Worm (Caenorhabditis elegans) whole organism, L1 larva: ENCODE data around the gene pck-1.
A peak's percentile ranks its signal among the peaks of the same experiment; 100 is the strongest.

Source experiments
- C04F5.9 ChIP-seq: sonication (generic microtip); optimal IDR thresholded peaks from 2 replicates; lab custom pipeline; 2016; ENCODE audit warnings: missing genetic modification characterization, missing compliant biosample characterization
- C34B4.2 ChIP-seq: sonication (generic microtip); optimal IDR thresholded peaks from 2 replicates; lab custom pipeline; 2017; ENCODE audit warnings: mild to moderate bottlenecking, missing genetic modification characterization, missing compliant biosample characterization
- Y116A8C.19 ChIP-seq: sonication (generic microtip); optimal IDR thresholded peaks from 2 replicates; lab custom pipeline; 2016; ENCODE audit warnings: missing compliant biosample characterization, missing genetic modification characterization, borderline replicate concordance
- aha-1 ChIP-seq: fragments of 150-350 bp; optimal IDR thresholded peaks from 2 replicates; lab custom pipeline; 2014; ENCODE audit warnings: missing biosample characterization, missing genetic modification characterization
- alr-1 ChIP-seq: fragments of 200-800 bp; sonication (Bioruptor generic); optimal IDR thresholded peaks from 2 replicates; lab custom pipeline; 2018; ENCODE audit warnings: borderline replicate concordance, mild to moderate bottlenecking, missing genetic modification characterization, missing compliant biosample characterization
- ama-1 ChIP-seq: fragments of 150-350 bp; optimal IDR thresholded peaks from 2 replicates; lab custom pipeline; 2014
- blmp-1 ChIP-seq: fragments of 150-350 bp; optimal IDR thresholded peaks from 2 replicates; lab custom pipeline; 2014; ENCODE audit warnings: missing biosample characterization, missing genetic modification characterization
- ceh-63 ChIP-seq: fragments of 200-800 bp; sonication (Bioruptor generic); optimal IDR thresholded peaks from 2 replicates; lab custom pipeline; 2018; ENCODE audit warnings: mild to moderate bottlenecking, missing genetic modification characterization, missing compliant biosample characterization
- ceh-88 ChIP-seq: fragments of 200-800 bp; sonication (Bioruptor generic); IDR thresholded peaks from 2 replicates; pipeline ENCODE4 v1.3.6; 2022; ENCODE audit warnings: missing genetic modification characterization, missing compliant biosample characterization
- ceh-90 ChIP-seq: sonication (generic microtip); optimal IDR thresholded peaks from 2 replicates; lab custom pipeline; 2016; ENCODE audit warnings: missing genetic modification characterization, missing compliant biosample characterization
- ces-1 ChIP-seq: fragments of 150-350 bp; optimal IDR thresholded peaks from 2 replicates; lab custom pipeline; 2014; ENCODE audit warnings: missing biosample characterization, missing genetic modification reagents, missing genetic modification characterization
- dpl-1 ChIP-seq, 3 experiments: fragments of 150-350 bp in 2 of 3; sonication (generic microtip) in 1 of 3; optimal IDR thresholded peaks; 2 replicates each; lab custom pipeline; 2014 to 2017; ENCODE audit warnings: missing biosample characterization in 3 of 3, missing genetic modification characterization in 3 of 3, missing genetic modification reagents in 3 of 3
- dsc-1 ChIP-seq: sonication (generic microtip); optimal IDR thresholded peaks from 2 replicates; lab custom pipeline; 2016; ENCODE audit warnings: mild to moderate bottlenecking, missing genetic modification characterization, missing compliant biosample characterization
- ets-5 ChIP-seq: fragments of 200-800 bp; sonication (Bioruptor generic); IDR thresholded peaks from 2 replicates; pipeline ENCODE4 v1.3.6; 2022; ENCODE audit warnings: missing genetic modification characterization, missing compliant biosample characterization
- fkh-10 ChIP-seq: sonication (generic microtip); optimal IDR thresholded peaks from 2 replicates; lab custom pipeline; 2017; ENCODE audit warnings: missing biosample characterization, missing genetic modification reagents, missing genetic modification characterization
- fkh-8 ChIP-seq: sonication (generic microtip); optimal IDR thresholded peaks from 2 replicates; lab custom pipeline; 2016; ENCODE audit warnings: mild to moderate bottlenecking, missing genetic modification characterization, missing compliant biosample characterization
- hlh-4 ChIP-seq: sonication (generic microtip); optimal IDR thresholded peaks from 2 replicates; lab custom pipeline; 2016; ENCODE audit warnings: mild to moderate bottlenecking, missing genetic modification characterization, missing compliant biosample characterization
- hpl-2 ChIP-seq: fragments of 150-350 bp; optimal IDR thresholded peaks from 2 replicates; lab custom pipeline; 2014; ENCODE audit warnings: missing biosample characterization, missing genetic modification reagents, missing genetic modification characterization
- lin-13 ChIP-seq: fragments of 150-350 bp; optimal IDR thresholded peaks from 2 replicates; lab custom pipeline; 2014; ENCODE audit warnings: missing biosample characterization, missing genetic modification reagents, missing genetic modification characterization
- lin-14 ChIP-seq: fragments of 200-800 bp; sonication (Bioruptor generic); optimal IDR thresholded peaks from 2 replicates; lab custom pipeline; 2018; ENCODE audit warnings: mild to moderate bottlenecking, missing genetic modification characterization, moderate library complexity, missing compliant biosample characterization
- lin-15B ChIP-seq: fragments of 150-350 bp; sonication (generic microtip); optimal IDR thresholded peaks from 3 replicates; lab custom pipeline; 2014; ENCODE audit warnings: missing biosample characterization, missing genetic modification characterization
- lin-35 ChIP-seq, 2 experiments: fragments of 150-350 bp; optimal IDR thresholded peaks; 2 replicates each; lab custom pipeline; 2014; ENCODE audit warnings: missing biosample characterization in 2 of 2, missing genetic modification characterization in 2 of 2, missing genetic modification reagents in 2 of 2
- lin-39 ChIP-seq: fragments of 150-350 bp; optimal IDR thresholded peaks from 2 replicates; lab custom pipeline; 2014; ENCODE audit warnings: missing biosample characterization, missing genetic modification reagents, missing genetic modification characterization
- lsy-2 ChIP-seq, 2 experiments: fragments of 150-350 bp; optimal IDR thresholded peaks; 2 replicates each; lab custom pipeline; 2014; ENCODE audit warnings: missing biosample characterization in 2 of 2, missing genetic modification characterization in 2 of 2
- mdl-1 ChIP-seq, 2 experiments: fragments of 150-350 bp; optimal IDR thresholded peaks; 2 replicates each; lab custom pipeline; 2014 to 2017; ENCODE audit warnings: missing biosample characterization in 2 of 2, missing genetic modification characterization in 2 of 2, inconsistent platforms in 1 of 2
- mep-1 ChIP-seq: fragments of 150-350 bp; optimal IDR thresholded peaks from 2 replicates; lab custom pipeline; 2014; ENCODE audit warnings: missing biosample characterization, missing genetic modification characterization
- nhr-11 ChIP-seq: fragments of 150-350 bp; optimal IDR thresholded peaks from 2 replicates; lab custom pipeline; 2014; ENCODE audit warnings: missing biosample characterization, missing genetic modification characterization
- nhr-12 ChIP-seq: sonication (generic microtip); optimal IDR thresholded peaks from 2 replicates; lab custom pipeline; 2017; ENCODE audit warnings: missing biosample characterization, missing genetic modification characterization
- nhr-19 ChIP-seq: fragments of 200-800 bp; sonication (Bioruptor generic); conservative IDR thresholded peaks from 2 replicates; pipeline ENCODE4 v1.3.6; 2022; ENCODE audit warnings: missing genetic modification characterization, missing compliant biosample characterization
- nhr-20 ChIP-seq: sonication (generic microtip); optimal IDR thresholded peaks from 2 replicates; lab custom pipeline; 2016; ENCODE audit warnings: mild to moderate bottlenecking, missing genetic modification characterization, missing compliant biosample characterization
- nhr-237 ChIP-seq: fragments of 150-350 bp; optimal IDR thresholded peaks from 2 replicates; lab custom pipeline; 2014; ENCODE audit warnings: missing biosample characterization, missing genetic modification characterization
- nhr-28 ChIP-seq: fragments of 150-350 bp; optimal IDR thresholded peaks from 2 replicates; lab custom pipeline; 2014; ENCODE audit warnings: missing biosample characterization, missing genetic modification characterization
- nhr-47 ChIP-seq: sonication (generic microtip); optimal IDR thresholded peaks from 2 replicates; lab custom pipeline; 2016; ENCODE audit warnings: mild to moderate bottlenecking, missing genetic modification characterization, moderate library complexity, missing compliant biosample characterization
- nhr-71 ChIP-seq: sonication (generic microtip); optimal IDR thresholded peaks from 2 replicates; lab custom pipeline; 2016; ENCODE audit warnings: mild to moderate bottlenecking, missing genetic modification characterization, moderate library complexity, missing compliant biosample characterization
- nhr-85 ChIP-seq: sonication (generic microtip); peaks from one replicate; lab custom pipeline; 2016; ENCODE audit warnings: missing genetic modification characterization, inconsistent platforms, missing compliant biosample characterization
- nhr-90 ChIP-seq: sonication (generic microtip); optimal IDR thresholded peaks from 2 replicates; lab custom pipeline; 2016; ENCODE audit warnings: mild to moderate bottlenecking, missing genetic modification characterization, missing compliant biosample characterization; ENCODE audit not compliant: poor library complexity
- pax-3 ChIP-seq: fragments of 200-800 bp; sonication (Bioruptor generic); optimal IDR thresholded peaks from 2 replicates; lab custom pipeline; 2018; ENCODE audit warnings: mild to moderate bottlenecking, missing genetic modification characterization, moderate library complexity, missing compliant biosample characterization
- rnt-1 ChIP-seq: sonication (generic microtip); optimal IDR thresholded peaks from 2 replicates; lab custom pipeline; 2016; ENCODE audit warnings: mild to moderate bottlenecking, missing genetic modification characterization, moderate library complexity, missing compliant biosample characterization
- skn-1 ChIP-seq: fragments of 150-350 bp; optimal IDR thresholded peaks from 2 replicates; lab custom pipeline; 2014; ENCODE audit warnings: missing biosample characterization, missing genetic modification characterization
- sox-4 ChIP-seq: sonication (generic microtip); optimal IDR thresholded peaks from 2 replicates; lab custom pipeline; 2016; ENCODE audit warnings: missing genetic modification characterization, missing compliant biosample characterization
- sptf-1 ChIP-seq: fragments of 150-350 bp; optimal IDR thresholded peaks from 2 replicates; lab custom pipeline; 2014; ENCODE audit warnings: missing biosample characterization, missing genetic modification characterization
- sup-37 ChIP-seq: fragments of 200-800 bp; sonication (Bioruptor generic); optimal IDR thresholded peaks from 2 replicates; lab custom pipeline; 2018; ENCODE audit warnings: mild to moderate bottlenecking, missing genetic modification characterization, missing compliant biosample characterization
- tbx-2 ChIP-seq: sonication (generic microtip); optimal IDR thresholded peaks from 2 replicates; lab custom pipeline; 2016; ENCODE audit warnings: missing genetic modification characterization, missing compliant biosample characterization
- tlp-1 ChIP-seq: fragments of 150-350 bp; optimal IDR thresholded peaks from 2 replicates; lab custom pipeline; 2014; ENCODE audit warnings: missing biosample characterization, missing genetic modification characterization
- unc-130 ChIP-seq: fragments of 150-350 bp; optimal IDR thresholded peaks from 2 replicates; lab custom pipeline; 2017; ENCODE audit warnings: missing biosample characterization, missing genetic modification characterization, inconsistent platforms
- unc-86 ChIP-seq: sonication (generic microtip); optimal IDR thresholded peaks from 2 replicates; lab custom pipeline; 2016; ENCODE audit warnings: missing genetic modification characterization, missing compliant biosample characterization
- unc-98 ChIP-seq: fragments of 200-800 bp; sonication (Bioruptor generic); IDR thresholded peaks from 2 replicates; pipeline ENCODE4 v1.3.6; 2022; ENCODE audit warnings: missing genetic modification characterization, missing compliant biosample characterization
- xbp-1 ChIP-seq: sonication (generic microtip); optimal IDR thresholded peaks from 2 replicates; lab custom pipeline; 2016; ENCODE audit warnings: missing genetic modification characterization, missing compliant biosample characterization
- zag-1 ChIP-seq: fragments of 150-350 bp; optimal IDR thresholded peaks from 2 replicates; lab custom pipeline; 2014; ENCODE audit warnings: missing biosample characterization, missing genetic modification characterization
- zip-4 ChIP-seq: fragments of 200-800 bp; sonication (Bioruptor generic); optimal IDR thresholded peaks from 2 replicates; lab custom pipeline; 2018; ENCODE audit warnings: mild to moderate bottlenecking, missing genetic modification characterization, moderate library complexity, missing compliant biosample characterization
- ztf-11 ChIP-seq, 2 experiments: sonication (generic microtip); optimal IDR thresholded peaks; 2 replicates each; lab custom pipeline; 2016 to 2017; ENCODE audit warnings: missing genetic modification characterization in 2 of 2, missing biosample characterization in 1 of 2, missing compliant biosample characterization in 1 of 2

pck-1 gene

ce11 chrIII:25582-25996, 40.5 kb downstream of the pck-1 start (continued):
- TF ChIP-seq nhr-20 (peak; percentile 84), lin-14 (peak; percentile 94), unc-98 (no peak), ceh-90 (no peak), tlp-1 (tag; lab: Kevin White, UChicago) (no peak), sup-37 (GFP tag; lab: Kevin White, UChicago) (no peak), zag-1 (peak; percentile 18), rnt-1 (tag; lab: Kevin White, UChicago) (peak; percentile 61), nhr-28 (no peak), ceh-88 (GFP tag; lab: Robert Waterston, UW) (no peak), nhr-71 (tag; lab: Kevin White, UChicago) (peak; percentile 84), C34B4.2 (tag; lab: Kevin White, UChicago) (no peak), nhr-90 (tag; lab: Kevin White, UChicago) (no peak), nhr-12 (tag; lab: Kevin White, UChicago) (no peak), ceh-63 (GFP tag; lab: Kevin White, UChicago) (no peak), lin-35 (GFP tag; optimal IDR thresholded peaks at IDR 0.05; lab: Kevin White, UChicago) (peak in 1 of 2 experiments; percentile 56), lin-15B (tag; lab: Kevin White, UChicago) (no peak), unc-86 (tag; lab: Kevin White, UChicago) (peak; percentile 78), xbp-1 (peak; percentile 52), C04F5.9 (no peak), ets-5 (GFP tag; lab: Robert Waterston, UW) (no peak), lin-13 (peak; percentile 30), tbx-2 (tag; lab: Kevin White, UChicago) (peak; percentile 65), sptf-1 (tag; lab: Kevin White, UChicago) (no peak), nhr-11 (no peak), hlh-4 (no peak), nhr-237 (no peak), fkh-10 (peak; percentile 91), unc-130 (tag; lab: Kevin White, UChicago) (no peak), blmp-1 (no peak), zip-4 (GFP tag; lab: Kevin White, UChicago) (no peak), nhr-85 (tag; lab: Kevin White, UChicago) (no peak), ama-1 (lab: Kevin White, UChicago) (no peak), ces-1 (peak; percentile 32), hpl-2 (GFP tag; lab: Kevin White, UChicago) (no peak), fkh-8 (peak; percentile 79), skn-1 (tag; lab: Kevin White, UChicago) (peak; percentile 43), pax-3 (tag; lab: Kevin White, UChicago) (peak; percentile 21), dpl-1 (GFP tag; optimal IDR thresholded peaks at IDR 0.05; lab: Kevin White, UChicago) (peak; percentile 5 to 36 (median 23))

- TF ChIP-seq lin-39 (no peak), rnt-1 (tag; lab: Kevin White, UChicago) (no peak), ceh-63 (GFP tag; lab: Kevin White, UChicago) (no peak), dsc-1 (tag; lab: Kevin White, UChicago) (no peak), alr-1 (no peak), aha-1 (tag; lab: Kevin White, UChicago) (no peak), ztf-11 (tag; optimal IDR thresholded peaks at IDR 0.05; lab: Kevin White, UChicago) (no peak), nhr-19 (no peak), nhr-47 (no peak), unc-130 (tag; lab: Kevin White, UChicago) (no peak), mep-1 (tag; lab: Kevin White, UChicago) (no peak), ces-1 (no peak), Y116A8C.19 (tag; lab: Kevin White, UChicago) (no peak), sox-4 (tag; lab: Kevin White, UChicago) (no peak), mdl-1 (tag; optimal IDR thresholded peaks at IDR 0.05; lab: Kevin White, UChicago) (no peak), dpl-1 (GFP tag; optimal IDR thresholded peaks at IDR 0.05; lab: Kevin White, UChicago) (no peak), lsy-2 (tag; optimal IDR thresholded peaks at IDR 0.05; lab: Kevin White, UChicago) (no peak)
- TF ChIP-seq, all 84 proteins: peak for 0
Observed at ce11 chrIII:23862-24261, 42.2 kb downstream of the pck-1 start, which contains the start of gene H10E21.5. Gene H10E21.5 (minus strand): TSS chrIII:23962.
